Worm (Caenorhabditis elegans) whole organism, L1 larva: Measurements from ENCODE around the gene irld-45.

ENCODE experiments used
- C04F5.9 ChIP-seq: sonication (generic microtip); optimal IDR thresholded peaks from 2 replicates; lab custom pipeline; 2016; ENCODE audit warnings: missing genetic modification characterization, missing compliant biosample characterization
- C34B4.2 ChIP-seq: sonication (generic microtip); optimal IDR thresholded peaks from 2 replicates; lab custom pipeline; 2017; ENCODE audit warnings: mild to moderate bottlenecking, missing genetic modification characterization, missing compliant biosample characterization
- F16B12.6 ChIP-seq: fragments of 150-350 bp; optimal IDR thresholded peaks from 2 replicates; lab custom pipeline; 2014; ENCODE audit warnings: missing biosample characterization, missing genetic modification characterization
- Y116A8C.19 ChIP-seq: sonication (generic microtip); optimal IDR thresholded peaks from 2 replicates; lab custom pipeline; 2016; ENCODE audit warnings: missing compliant biosample characterization, missing genetic modification characterization, borderline replicate concordance
- aha-1 ChIP-seq: fragments of 150-350 bp; optimal IDR thresholded peaks from 2 replicates; lab custom pipeline; 2014; ENCODE audit warnings: missing biosample characterization, missing genetic modification characterization
- alr-1 ChIP-seq: fragments of 200-800 bp; sonication (Bioruptor generic); optimal IDR thresholded peaks from 2 replicates; lab custom pipeline; 2018; ENCODE audit warnings: borderline replicate concordance, mild to moderate bottlenecking, missing genetic modification characterization, missing compliant biosample characterization
- aly-2 ChIP-seq: fragments of 150-350 bp; optimal IDR thresholded peaks from 2 replicates; lab custom pipeline; 2014; ENCODE audit warnings: missing biosample characterization, missing genetic modification characterization
- ama-1 ChIP-seq: fragments of 150-350 bp; optimal IDR thresholded peaks from 2 replicates; lab custom pipeline; 2014
- ceh-88 ChIP-seq: fragments of 200-800 bp; sonication (Bioruptor generic); IDR thresholded peaks from 2 replicates; pipeline ENCODE4 v1.3.6; 2022; ENCODE audit warnings: missing genetic modification characterization, missing compliant biosample characterization
- ces-1 ChIP-seq: fragments of 150-350 bp; optimal IDR thresholded peaks from 2 replicates; lab custom pipeline; 2014; ENCODE audit warnings: missing biosample characterization, missing genetic modification reagents, missing genetic modification characterization
- efl-3 ChIP-seq: fragments of 200-800 bp; sonication (Bioruptor generic); optimal IDR thresholded peaks from 2 replicates; lab custom pipeline; 2018; ENCODE audit warnings: mild to moderate bottlenecking, missing genetic modification characterization, missing compliant biosample characterization
- elt-3 ChIP-seq, 6 experiments: fragments of 150-350 bp in 1 of 6; sonication (generic microtip); optimal IDR thresholded peaks; 2 replicates each; lab custom pipeline; 2017 to 2018; ENCODE audit warnings: missing biosample characterization in 6 of 6, missing genetic modification characterization in 6 of 6, inconsistent platforms in 1 of 6
- fkh-4 ChIP-seq: sonication (generic microtip); optimal IDR thresholded peaks from 2 replicates; lab custom pipeline; 2016; ENCODE audit warnings: missing compliant biosample characterization, missing genetic modification characterization, borderline replicate concordance
- fkh-8 ChIP-seq: sonication (generic microtip); optimal IDR thresholded peaks from 2 replicates; lab custom pipeline; 2016; ENCODE audit warnings: mild to moderate bottlenecking, missing genetic modification characterization, missing compliant biosample characterization
- grh-1 ChIP-seq: fragments of 200-800 bp; sonication (Bioruptor generic); IDR thresholded peaks from 2 replicates; pipeline ENCODE4 v1.3.6; 2022; ENCODE audit warnings: missing genetic modification reagents, missing genetic modification characterization, missing compliant biosample characterization
- hpl-2 ChIP-seq: fragments of 150-350 bp; optimal IDR thresholded peaks from 2 replicates; lab custom pipeline; 2014; ENCODE audit warnings: missing biosample characterization, missing genetic modification reagents, missing genetic modification characterization
- jun-1 ChIP-seq: fragments of 150-350 bp; optimal IDR thresholded peaks from 2 replicates; lab custom pipeline; 2014; ENCODE audit warnings: missing biosample characterization, missing genetic modification reagents, missing genetic modification characterization
- lsy-2 ChIP-seq, 2 experiments: fragments of 150-350 bp; optimal IDR thresholded peaks; 2 replicates each; lab custom pipeline; 2014; ENCODE audit warnings: missing biosample characterization in 2 of 2, missing genetic modification characterization in 2 of 2
- mab-9 ChIP-seq: fragments of 200-800 bp; sonication (Bioruptor generic); IDR thresholded peaks from 2 replicates; pipeline ENCODE4 v1.3.6; 2022; ENCODE audit warnings: missing genetic modification reagents, missing genetic modification characterization, missing compliant biosample characterization
- nhr-12 ChIP-seq: sonication (generic microtip); optimal IDR thresholded peaks from 2 replicates; lab custom pipeline; 2017; ENCODE audit warnings: missing biosample characterization, missing genetic modification characterization
- nhr-19 ChIP-seq: fragments of 200-800 bp; sonication (Bioruptor generic); conservative IDR thresholded peaks from 2 replicates; pipeline ENCODE4 v1.3.6; 2022; ENCODE audit warnings: missing genetic modification characterization, missing compliant biosample characterization
- nhr-20 ChIP-seq: sonication (generic microtip); optimal IDR thresholded peaks from 2 replicates; lab custom pipeline; 2016; ENCODE audit warnings: mild to moderate bottlenecking, missing genetic modification characterization, missing compliant biosample characterization
- nhr-237 ChIP-seq: fragments of 150-350 bp; optimal IDR thresholded peaks from 2 replicates; lab custom pipeline; 2014; ENCODE audit warnings: missing biosample characterization, missing genetic modification characterization
- nhr-28 ChIP-seq: fragments of 150-350 bp; optimal IDR thresholded peaks from 2 replicates; lab custom pipeline; 2014; ENCODE audit warnings: missing biosample characterization, missing genetic modification characterization
- nhr-84 ChIP-seq: sonication (generic microtip); optimal IDR thresholded peaks from 2 replicates; lab custom pipeline; 2017; ENCODE audit warnings: missing biosample characterization, missing genetic modification characterization
- pag-3 ChIP-seq: sonication (generic microtip); optimal IDR thresholded peaks from 2 replicates; lab custom pipeline; 2017; ENCODE audit warnings: missing genetic modification characterization, mild to moderate bottlenecking, missing compliant biosample characterization, antibody characterized with exemption, borderline replicate concordance; ENCODE audit not compliant: insufficient read depth
- pqm-1 ChIP-seq: sonication (generic microtip); optimal IDR thresholded peaks from 3 replicates; lab custom pipeline; 2017; ENCODE audit warnings: missing biosample characterization, missing genetic modification characterization
- snu-23 ChIP-seq: sonication (generic microtip); optimal IDR thresholded peaks from 2 replicates; lab custom pipeline; 2016; ENCODE audit warnings: missing genetic modification characterization, missing compliant biosample characterization
- sox-4 ChIP-seq: sonication (generic microtip); optimal IDR thresholded peaks from 2 replicates; lab custom pipeline; 2016; ENCODE audit warnings: missing genetic modification characterization, missing compliant biosample characterization
- sptf-1 ChIP-seq: fragments of 150-350 bp; optimal IDR thresholded peaks from 2 replicates; lab custom pipeline; 2014; ENCODE audit warnings: missing biosample characterization, missing genetic modification characterization
- sup-37 ChIP-seq: fragments of 200-800 bp; sonication (Bioruptor generic); optimal IDR thresholded peaks from 2 replicates; lab custom pipeline; 2018; ENCODE audit warnings: mild to moderate bottlenecking, missing genetic modification characterization, missing compliant biosample characterization
- tbx-2 ChIP-seq: sonication (generic microtip); optimal IDR thresholded peaks from 2 replicates; lab custom pipeline; 2016; ENCODE audit warnings: missing genetic modification characterization, missing compliant biosample characterization
- tlp-1 ChIP-seq: fragments of 150-350 bp; optimal IDR thresholded peaks from 2 replicates; lab custom pipeline; 2014; ENCODE audit warnings: missing biosample characterization, missing genetic modification characterization
- unc-86 ChIP-seq: sonication (generic microtip); optimal IDR thresholded peaks from 2 replicates; lab custom pipeline; 2016; ENCODE audit warnings: missing genetic modification characterization, missing compliant biosample characterization
- vab-15 ChIP-seq: sonication (generic microtip); optimal IDR thresholded peaks from 2 replicates; lab custom pipeline; 2017; ENCODE audit warnings: missing genotype, mild to moderate bottlenecking, missing genetic modification characterization, missing compliant biosample characterization
- zip-4 ChIP-seq: fragments of 200-800 bp; sonication (Bioruptor generic); optimal IDR thresholded peaks from 2 replicates; lab custom pipeline; 2018; ENCODE audit warnings: mild to moderate bottlenecking, missing genetic modification characterization, moderate library complexity, missing compliant biosample characterization
- ztf-4 ChIP-seq: fragments of 150-350 bp; optimal IDR thresholded peaks from 2 replicates; lab custom pipeline; 2014; ENCODE audit warnings: missing biosample characterization, missing genetic modification characterization

The irld-45 gene

DNA sequence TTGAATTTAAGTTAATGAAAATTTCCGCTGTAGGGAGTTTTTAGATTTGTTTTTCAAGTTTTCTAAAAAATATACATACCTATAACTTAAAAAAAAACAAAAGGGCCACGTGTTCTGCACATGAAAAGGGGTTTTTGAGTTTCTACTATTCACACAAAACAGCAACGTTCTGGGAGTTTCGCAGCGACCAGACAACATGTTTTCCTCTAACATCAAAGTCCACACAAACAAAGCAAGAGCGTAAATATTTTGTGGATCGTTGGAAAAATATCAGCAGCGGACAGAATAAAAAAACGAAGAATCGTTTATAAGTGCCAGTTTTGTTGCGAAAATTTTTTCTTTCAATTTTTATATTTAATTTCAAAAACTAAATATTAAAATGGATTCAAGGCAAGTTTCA is 4.2 kb upstream of the irld-45 start, which contains the start of gene alh-2:
alh-2 (plus strand) TSS at position 284 of the 400 bp plus-strand sequence.
- TF ChIP-seq zip-4 (GFP tag; lab: Kevin White, UChicago) (no peak), lsy-2 (tag; optimal IDR thresholded peaks at IDR 0.05; lab: Kevin White, UChicago) (no peak), ama-1 (lab: Kevin White, UChicago) (no peak), nhr-84 (no peak), aha-1 (tag; lab: Kevin White, UChicago) (no peak), ces-1 (no peak), alr-1 (tag; lab: Kevin White, UChicago) (no peak), Y116A8C.19 (no peak), elt-3 (tag; optimal IDR thresholded peaks at IDR 0.05; lab: Kevin White, UChicago) (no peak), vab-15 (tag; lab: Kevin White, UChicago) (no peak)

- TF ChIP-seq sox-4 (no peak), nhr-19 (no peak), vab-15 (tag; lab: Kevin White, UChicago) (no peak), pqm-1 (tag; lab: Kevin White, UChicago) (no peak), nhr-237 (tag; lab: Kevin White, UChicago) (no peak), grh-1 (GFP tag; lab: Robert Waterston, UW) (no peak), snu-23 (GFP tag; lab: Kevin White, UChicago) (no peak), nhr-28 (tag; lab: Kevin White, UChicago) (no peak), efl-3 (no peak), jun-1 (tag; lab: Kevin White, UChicago) (no peak), C04F5.9 (tag; lab: Kevin White, UChicago) (no peak), C34B4.2 (tag; lab: Kevin White, UChicago) (no peak), fkh-4 (tag; lab: Kevin White, UChicago) (no peak), sup-37 (GFP tag; lab: Kevin White, UChicago) (no peak), F16B12.6 (tag; lab: Kevin White, UChicago) (no peak), nhr-12 (tag; lab: Kevin White, UChicago) (no peak), unc-86 (tag; lab: Kevin White, UChicago) (no peak), tbx-2 (tag; lab: Kevin White, UChicago) (no peak)
These were observed 2.9 kb downstream of the irld-45 start, which contains the start of gene irld-44 for ce11 chrV:1651045-1651444. Gene irld-44 (plus strand): TSS chrV:1651345.

DNA sequence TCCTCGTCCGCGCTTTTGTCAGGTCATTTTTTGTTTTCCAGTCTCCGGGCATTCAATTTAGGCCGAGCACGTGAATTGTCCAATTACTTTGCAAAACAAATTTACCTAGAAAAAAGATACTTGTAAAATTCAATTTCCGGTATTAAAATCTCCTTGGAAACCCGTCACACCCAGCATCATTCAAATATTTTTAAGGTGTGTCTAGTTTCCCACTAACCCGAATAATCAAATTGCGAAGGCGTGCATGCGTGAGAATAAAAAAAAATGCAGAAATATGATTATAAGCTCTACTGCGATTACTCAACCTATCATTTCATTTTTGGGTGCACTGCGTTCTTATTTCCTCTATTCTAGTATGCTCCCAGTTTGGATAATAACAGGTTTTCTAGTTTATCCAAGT is 6.7 kb downstream of the irld-45 start, which contains the start of gene irld-11:
irld-11 (plus strand) TSS at position 301 of the 400 bp plus-strand sequence.
- peak; percentile 32 for TF ChIP-seq nhr-20 (tag; lab: Kevin White, UChicago)
- TF ChIP-seq sup-37 (GFP tag; lab: Kevin White, UChicago): no peak
- TF ChIP-seq ztf-4 (tag; lab: Kevin White, UChicago): no peak
- no peak for TF ChIP-seq Y116A8C.19
- no peak for TF ChIP-seq sptf-1 (tag; lab: Kevin White, UChicago)
- no peak for TF ChIP-seq alr-1 (tag; lab: Kevin White, UChicago)
- TF ChIP-seq aly-2 (tag; lab: Kevin White, UChicago): no peak
- TF ChIP-seq pag-3: no peak
- no peak for TF ChIP-seq hpl-2 (GFP tag; lab: Kevin White, UChicago)
- TF ChIP-seq ceh-88 (GFP tag; lab: Robert Waterston, UW): no peak
- no peak for TF ChIP-seq tlp-1
- TF ChIP-seq fkh-8: peak; percentile 82
- no peak for TF ChIP-seq snu-23 (GFP tag; lab: Kevin White, UChicago)

DNA sequence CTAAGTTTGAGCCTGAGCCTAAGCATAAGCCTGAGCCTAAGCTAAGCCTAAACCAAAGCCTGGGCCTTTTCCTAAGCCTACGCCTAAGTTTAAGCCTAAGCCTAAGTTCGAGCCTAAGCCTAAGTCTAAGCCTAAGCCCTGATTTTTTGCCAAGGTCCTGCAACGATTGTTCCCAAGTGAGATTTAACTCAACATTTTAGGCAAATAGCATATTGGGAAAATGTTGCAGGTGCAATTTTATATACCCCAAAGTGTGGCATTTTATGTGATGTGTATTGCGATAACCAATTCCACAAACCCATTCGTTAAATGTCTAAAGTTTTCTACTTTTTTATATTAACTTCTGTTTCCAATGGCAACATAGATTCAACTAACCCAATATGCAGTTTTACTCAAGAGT is 14.2 kb downstream of the irld-45 start, which contains the start of gene irld-40:
irld-40 (plus strand) TSS at position 301 of the 400 bp plus-strand sequence.
- TF ChIP-seq Y116A8C.19: no peak
- TF ChIP-seq mab-9: no peak
